Fruit fly (Drosophila melanogaster): ENCODE results near the gene CG15820.

Gene CG15820

DNA sequence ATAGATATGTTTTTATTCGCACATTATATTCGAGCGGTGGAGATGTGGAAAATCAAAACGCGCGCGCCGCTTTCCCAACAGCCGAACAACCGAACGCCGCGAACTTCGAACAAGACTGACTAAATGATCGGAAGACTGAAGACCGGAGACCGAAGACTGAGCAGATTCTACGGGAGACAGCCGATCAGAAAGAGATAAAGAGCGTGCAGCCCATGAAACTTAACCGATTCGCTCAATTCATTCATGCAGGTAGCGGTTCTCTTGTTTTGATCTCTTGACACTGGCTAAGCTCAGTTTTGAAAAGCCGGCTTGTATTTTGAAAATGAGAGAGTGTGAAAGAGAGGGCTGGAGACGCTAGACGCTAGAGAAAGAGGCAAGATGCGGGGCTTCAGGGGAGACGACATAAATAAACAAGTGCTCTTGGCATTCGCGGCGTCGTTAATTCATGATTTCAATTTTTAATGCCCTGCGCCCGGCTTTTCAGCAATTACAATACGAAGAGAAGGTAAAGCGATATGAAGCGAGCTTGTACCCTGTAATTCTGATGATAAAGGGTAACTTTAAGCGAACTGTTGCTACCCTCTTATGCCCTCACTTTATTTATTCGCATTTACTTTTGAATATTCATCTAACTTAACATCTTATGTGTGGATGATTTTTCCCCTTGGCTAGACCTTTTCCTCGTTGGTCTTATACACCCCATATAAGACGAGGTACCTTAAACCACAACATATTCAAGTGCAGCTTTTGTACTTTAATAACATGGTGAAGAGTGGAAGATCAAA is 22.4 kb downstream of the CG15820 start, which contains the start of gene zormin (continued):
- TF ChIP-seq croc (GFP tag; conservative IDR thresholded peaks at IDR 0.05) (peak; percentile 13; the same call in 1 of the 3 replicates), CG14441 (GFP tag; IDR thresholded peaks at IDR 0.05) (peak; percentile 39; the same call in 1 of the 2 replicates), CG18599 (GFP tag; optimal IDR thresholded peaks at IDR 0.05) (peak; percentile 7), CG7357 (GFP tag; IDR thresholded peaks at IDR 0.05) (0 out of 3 replicates have a peak, but pooled peaks have one; percentile 37), CG7556 (GFP tag; optimal IDR thresholded peaks at IDR 0.05) (no peak), D19A (tag; optimal IDR thresholded peaks at IDR 0.05) (peak; percentile 10), HHEX (GFP tag; optimal IDR thresholded peaks at IDR 0.05) (peak; percentile 8), Six4 (GFP tag; optimal IDR thresholded peaks at IDR 0.05) (peak; percentile 14), sens (GFP tag) (peak; percentile 78), CG43689 (GFP tag; IDR thresholded peaks at IDR 0.05) (no peak), Rx (GFP tag; IDR thresholded peaks at IDR 0.05) (0 out of 2 replicates have a peak, but pooled peaks have one; percentile 26), Xrp1 (GFP tag; IDR thresholded peaks at IDR 0.05) (peak; percentile 36; the same call in 1 of the 2 replicates), CG10979 (tag; optimal IDR thresholded peaks at IDR 0.05) (peak; percentile 19), Dll (GFP tag; IDR thresholded peaks at IDR 0.05; ENCODE audit: partially characterized antibody) (peak; percentile 52; the same call in 1 of the 4 replicates), CG2889 (GFP tag; IDR thresholded peaks at IDR 0.05) (no peak), lmd (GFP tag; IDR thresholded peaks at IDR 0.05) (peak; percentile 26; the same call in 1 of the 2 replicates), onecut (GFP tag; IDR thresholded peaks at IDR 0.05) (peak; percentile 7), CG6854 (GFP tag; optimal IDR thresholded peaks at IDR 0.05) (no peak), CG6765 (GFP tag; optimal IDR thresholded peaks at IDR 0.05) (no peak), CG13296 (GFP tag; optimal IDR thresholded peaks at IDR 0.05) (no peak), Hsf (GFP tag; optimal IDR thresholded peaks at IDR 0.05) (peak; percentile 15), sisA (GFP tag; IDR thresholded peaks at IDR 0.05) (peak; percentile 75), slou (GFP tag; optimal IDR thresholded peaks at IDR 0.05) (no peak), CG2712 (tag; optimal IDR thresholded peaks at IDR 0.05) (peak; percentile 24), CG1603 (tag; optimal IDR thresholded peaks at IDR 0.05) (peak; percentile 39), tap (tag; optimal IDR thresholded peaks at IDR 0.05) (peak; percentile 8), CG11695 (GFP tag; IDR thresholded peaks at IDR 0.05) (no peak), phol (tag; optimal IDR thresholded peaks at IDR 0.05) (peak; percentile 55), tgo (GFP tag; IDR thresholded peaks at IDR 0.05) (peak; percentile 61; the same call in 2 of the 3 replicates), Blimp-1 (GFP tag; optimal IDR thresholded peaks at IDR 0.05) (peak; percentile 41), crol (GFP tag; IDR thresholded peaks at IDR 0.05) (peak; percentile 76), Ets65A (GFP tag) (peak; percentile 71), prd (optimal IDR thresholded peaks at IDR 0.05) (no peak), prd (GFP tag; IDR thresholded peaks at IDR 0.05) (0 out of 3 replicates have a peak, but pooled peaks have one; percentile 23), CG18262 (tag; optimal IDR thresholded peaks at IDR 0.05) (peak; percentile 23), CG11398 (GFP tag; optimal IDR thresholded peaks at IDR 0.05) (no peak), CG17361 (GFP tag; IDR thresholded peaks at IDR 0.05) (0 out of 3 replicates have a peak, but pooled peaks have one; percentile 26), so (GFP tag; IDR thresholded peaks at IDR 0.05) (0 out of 3 replicates have a peak, but pooled peaks have one; percentile 10), hbn (GFP tag; IDR thresholded peaks at IDR 0.05; ENCODE audit: partially characterized antibody) (peak; percentile 35), fd96Cb (tag; optimal IDR thresholded peaks at IDR 0.05) (peak; percentile 50), Aef1 (GFP tag; IDR thresholded peaks at IDR 0.05) (peak; percentile 16; the same call in 1 of the 3 replicates), CG1647 (GFP tag; optimal IDR thresholded peaks at IDR 0.05) (no peak), CG4424 (GFP tag; optimal IDR thresholded peaks at IDR 0.05) (peak; percentile 32), tin (GFP tag; optimal IDR thresholded peaks at IDR 0.05) (peak; percentile 16), Eip74EF (GFP tag; optimal IDR thresholded peaks at IDR 0.05) (peak in 1 of 2 experiments; percentile 41), ems (GFP tag; optimal IDR thresholded peaks at IDR 0.05) (no peak)

All from whole organism, embryonic.